Worm (Caenorhabditis elegans) whole organism, L3 larva: ENCODE results near the gene srw-53.

Experiments used
- ZK546.5 ChIP-seq: sonication (generic microtip); optimal IDR thresholded peaks from 2 replicates; lab custom pipeline; 2017; ENCODE audit warnings: missing biosample characterization, missing genetic modification characterization
- daf-12 ChIP-seq: fragments of 150-350 bp; optimal IDR thresholded peaks from 2 replicates; lab custom pipeline; 2014; ENCODE audit warnings: missing biosample characterization, missing genetic modification reagents, missing genetic modification characterization
- egl-27 ChIP-seq: sonication (generic microtip); optimal IDR thresholded peaks from 4 replicates; lab custom pipeline; 2017; ENCODE audit warnings: missing biosample characterization, missing genetic modification reagents, missing genetic modification characterization
- egl-5 ChIP-seq: fragments of 150-350 bp; optimal IDR thresholded peaks from 2 replicates; lab custom pipeline; 2017; ENCODE audit warnings: missing biosample characterization, missing genetic modification reagents, missing genetic modification characterization, inconsistent platforms
- nfya-1 ChIP-seq: sonication (generic microtip); optimal IDR thresholded peaks from 2 replicates; lab custom pipeline; 2017; ENCODE audit warnings: missing genetic modification characterization, mild to moderate bottlenecking, missing compliant biosample characterization, antibody characterized with exemption, moderate library complexity; ENCODE audit not compliant: insufficient read depth
- nhr-67 ChIP-seq: fragments of 150-350 bp; optimal IDR thresholded peaks from 2 replicates; lab custom pipeline; 2014; ENCODE audit warnings: missing biosample characterization, missing genetic modification characterization
- tbx-2 ChIP-seq: sonication (generic microtip); optimal IDR thresholded peaks from 2 replicates; lab custom pipeline; 2016; ENCODE audit warnings: mild to moderate bottlenecking, missing genetic modification characterization, missing compliant biosample characterization
- unc-62 ChIP-seq: fragments of 150-350 bp; sonication (generic microtip); optimal IDR thresholded peaks from 4 replicates; lab custom pipeline; 2014; ENCODE audit warnings: missing biosample characterization, missing genetic modification reagents, missing genetic modification characterization
- zag-1 ChIP-seq: fragments of 150-350 bp; optimal IDR thresholded peaks from 2 replicates; lab custom pipeline; 2014; ENCODE audit warnings: missing biosample characterization, missing genetic modification characterization
- ztf-4 ChIP-seq: fragments of 150-350 bp; optimal IDR thresholded peaks from 2 replicates; lab custom pipeline; 2014; ENCODE audit warnings: missing biosample characterization, missing genetic modification characterization

- TF ChIP-seq egl-5 (no peak), ztf-4 (tag; lab: Kevin White, UChicago) (no peak), egl-27 (tag; lab: Kevin White, UChicago) (no peak), zag-1 (no peak), daf-12 (tag; lab: Kevin White, UChicago) (no peak), nfya-1 (tag; lab: Kevin White, UChicago) (no peak), nhr-67 (tag; lab: Kevin White, UChicago) (no peak), unc-62 (GFP tag; lab: Kevin White, UChicago) (no peak), ZK546.5 (no peak), tbx-2 (tag; lab: Kevin White, UChicago) (no peak)
Observed at ce11 chrV:15922979-15923378, 20.2 kb upstream of the srw-53 start, which contains the start of gene F35E8.13.
